Fruit fly (Drosophila melanogaster): ENCODE results near the gene Usp14.

The Usp14 gene

dm6 chr2L:10341405-10341804 lies 27.2 kb upstream of the Usp14 start, which contains the start of gene CG31715:
Gene CG31715, plus strand, starts transcription at chr2L:10341616.
- peak; percentile 60 for TF ChIP-seq brk (GFP tag; optimal IDR thresholded peaks at IDR 0.05)
- TF ChIP-seq h (GFP tag; optimal IDR thresholded peaks at IDR 0.05), result peak; percentile 20
- TF ChIP-seq tai (GFP tag; optimal IDR thresholded peaks at IDR 0.05), result no peak
- no peak for TF ChIP-seq Dfd (GFP tag; optimal IDR thresholded peaks at IDR 0.05)
- peak; percentile 64 for TF ChIP-seq rgr (GFP tag; optimal IDR thresholded peaks at IDR 0.05)
- TF ChIP-seq Vsx2 (GFP tag; optimal IDR thresholded peaks at IDR 0.05; ENCODE audit: partially characterized antibody), result no peak
- no peak for TF ChIP-seq sv (GFP tag; optimal IDR thresholded peaks at IDR 0.05)
- peak; percentile 21 for TF ChIP-seq Hnf4 (GFP tag; optimal IDR thresholded peaks at IDR 0.05)
- peak; percentile 32 for TF ChIP-seq Hr83 (GFP tag; optimal IDR thresholded peaks at IDR 0.05; ENCODE audit: poor library complexity, severe bottlenecking)
- TF ChIP-seq psq (GFP tag; optimal IDR thresholded peaks at IDR 0.05), result peak; percentile 13
- TF ChIP-seq woc (GFP tag; optimal IDR thresholded peaks at IDR 0.05), result peak; percentile 35
- TF ChIP-seq dsf (GFP tag; optimal IDR thresholded peaks at IDR 0.05; ENCODE audit: borderline replicate concordance), result peak; percentile 9
- peak in 1 of 2 experiments; percentile 48 for TF ChIP-seq foxo (GFP tag; optimal IDR thresholded peaks at IDR 0.05)
- TF ChIP-seq ey (GFP tag; optimal IDR thresholded peaks at IDR 0.05), result peak; percentile 9
- TF ChIP-seq HLH106 (tag; optimal IDR thresholded peaks at IDR 0.05), result peak; percentile 6
- TF ChIP-seq jim (GFP tag; optimal IDR thresholded peaks at IDR 0.05), result no peak
- no peak for TF ChIP-seq br (GFP tag; optimal IDR thresholded peaks at IDR 0.05)

dm6 chr2L:10339841-10340240 lies 25.6 kb upstream of the Usp14 start:
- TF ChIP-seq lola (GFP tag; optimal IDR thresholded peaks at IDR 0.05), result no peak

- TF ChIP-seq dsf (GFP tag; optimal IDR thresholded peaks at IDR 0.05; ENCODE audit: borderline replicate concordance), result no peak
- peak; percentile 46 for TF ChIP-seq h (GFP tag; optimal IDR thresholded peaks at IDR 0.05)
- no peak for TF ChIP-seq lola (GFP tag; optimal IDR thresholded peaks at IDR 0.05)
- TF ChIP-seq Sp1 (GFP tag; optimal IDR thresholded peaks at IDR 0.05), result peak; percentile 19
- TF ChIP-seq Hr78 (GFP tag; optimal IDR thresholded peaks at IDR 0.05), result peak; percentile 78
- no peak for TF ChIP-seq CrebA (GFP tag; optimal IDR thresholded peaks at IDR 0.05; ENCODE audit: borderline replicate concordance)
- TF ChIP-seq sv (GFP tag; optimal IDR thresholded peaks at IDR 0.05), result peak; percentile 4
- peak; percentile 97 for TF ChIP-seq N (GFP tag; optimal IDR thresholded peaks at IDR 0.05)
- no peak for TF ChIP-seq ey (GFP tag; optimal IDR thresholded peaks at IDR 0.05)
- no peak for TF ChIP-seq Vsx2 (GFP tag; optimal IDR thresholded peaks at IDR 0.05; ENCODE audit: partially characterized antibody)
- TF ChIP-seq Hr83 (GFP tag; optimal IDR thresholded peaks at IDR 0.05; ENCODE audit: poor library complexity, severe bottlenecking), result peak; percentile 71
- TF ChIP-seq Jra (GFP tag; optimal IDR thresholded peaks at IDR 0.05), result no peak
- TF ChIP-seq Dfd (GFP tag; optimal IDR thresholded peaks at IDR 0.05), result no peak
- TF ChIP-seq Mio (GFP tag; optimal IDR thresholded peaks at IDR 0.05), result no peak
- no peak for TF ChIP-seq br (GFP tag; optimal IDR thresholded peaks at IDR 0.05)
- TF ChIP-seq Myc (optimal IDR thresholded peaks at IDR 0.05), result no peak
- no peak for TF ChIP-seq brk (GFP tag; optimal IDR thresholded peaks at IDR 0.05)
- peak; percentile 30 for TF ChIP-seq sage (GFP tag; optimal IDR thresholded peaks at IDR 0.05)
- TF ChIP-seq Hnf4 (GFP tag; optimal IDR thresholded peaks at IDR 0.05), result peak; percentile 28
- no peak for TF ChIP-seq CG32264 (GFP tag; optimal IDR thresholded peaks at IDR 0.05)
- no peak for TF ChIP-seq jim (GFP tag; optimal IDR thresholded peaks at IDR 0.05)
- TF ChIP-seq tai (GFP tag; optimal IDR thresholded peaks at IDR 0.05), result no peak
- TF ChIP-seq fru (GFP tag; optimal IDR thresholded peaks at IDR 0.05), result no peak
- no peak for TF ChIP-seq usp (GFP tag; optimal IDR thresholded peaks at IDR 0.05)
- no peak for TF ChIP-seq Dif (GFP tag; optimal IDR thresholded peaks at IDR 0.05; ENCODE audit: partially characterized antibody)
- TF ChIP-seq Abd-B (GFP tag; optimal IDR thresholded peaks at IDR 0.05), result no peak
- no peak for TF ChIP-seq pan (optimal IDR thresholded peaks at IDR 0.05)
- TF ChIP-seq rgr (GFP tag; optimal IDR thresholded peaks at IDR 0.05), result peak; percentile 48
- no peak for TF ChIP-seq Rel (GFP tag; optimal IDR thresholded peaks at IDR 0.05)
- TF ChIP-seq Rel (tag; optimal IDR thresholded peaks at IDR 0.05), result peak; percentile 19
- TF ChIP-seq GATAd (GFP tag; optimal IDR thresholded peaks at IDR 0.05), result no peak
- TF ChIP-seq woc (GFP tag; optimal IDR thresholded peaks at IDR 0.05), result peak; percentile 76
- TF ChIP-seq foxo (GFP tag; optimal IDR thresholded peaks at IDR 0.05), result peak in 1 of 2 experiments; percentile 57
- TF ChIP-seq dmrt93B (GFP tag; optimal IDR thresholded peaks at IDR 0.05), result no peak
- no peak for TF ChIP-seq CG9705 (GFP tag; optimal IDR thresholded peaks at IDR 0.05)
- TF ChIP-seq OdsH (GFP tag; optimal IDR thresholded peaks at IDR 0.05), result peak; percentile 24
- peak; percentile 20 for TF ChIP-seq HLH106 (tag; optimal IDR thresholded peaks at IDR 0.05)
- TF ChIP-seq dl (GFP tag; optimal IDR thresholded peaks at IDR 0.05; ENCODE audit: insufficient read depth in 1 of 2, partially characterized antibody in 2 of 2), result no peak
- no peak for TF ChIP-seq psq (GFP tag; optimal IDR thresholded peaks at IDR 0.05)
These were observed 25.1 kb upstream of the Usp14 start, which contains the start of gene SamDC for dm6 chr2L:10339212-10339721. Gene SamDC, plus strand, starts transcription at chr2L:10339457.

Measured in whole organism, wandering third instar larva.